Fruit fly (Drosophila melanogaster) whole organism, embryonic: ENCODE data around the gene CG32639.

Experiments
- Blimp-1 ChIP-seq: fragments of 200-800 bp; sonication (Bioruptor generic); optimal IDR thresholded peaks from 3 replicates; lab custom pipeline; 2018; ENCODE audit warnings: missing biosample characterization, missing genetic modification characterization, mild to moderate bottlenecking, moderate library complexity, missing genetic modification reagents
- CG10321 ChIP-seq: fragments of 200-800 bp; sonication (Bioruptor generic); IDR thresholded peaks from 2 replicates; pipeline ENCODE4 v1.3.6; 2022; ENCODE audit warnings: missing biosample characterization, missing genetic modification characterization
- CG10366 ChIP-seq: fragments of 200-800 bp; sonication (Bioruptor generic); IDR thresholded peaks from 2 replicates; pipeline ENCODE4 v1.3.6; 2022; ENCODE audit warnings: missing biosample characterization, missing genetic modification characterization
- CG11560 ChIP-seq: fragments of 200-800 bp; sonication (Bioruptor generic); IDR thresholded peaks from 3 replicates; pipeline ENCODE4 v1.3.6; 2022; ENCODE audit warnings: missing biosample characterization, missing genetic modification characterization
- CG13123 ChIP-seq: fragments of 200-800 bp; sonication (Bioruptor generic); optimal IDR thresholded peaks from 2 replicates; lab custom pipeline; 2016; ENCODE audit warnings: missing biosample characterization, missing genetic modification characterization
- CG13624 ChIP-seq: fragments of 200-800 bp; sonication (Bioruptor generic); optimal IDR thresholded peaks from 2 replicates; lab custom pipeline; 2016; ENCODE audit warnings: missing biosample characterization, missing genetic modification characterization
- CG15269 ChIP-seq: fragments of 200-800 bp; sonication (Bioruptor generic); optimal IDR thresholded peaks from 2 replicates; lab custom pipeline; 2018; ENCODE audit warnings: missing biosample characterization, mild to moderate bottlenecking, missing genetic modification characterization, moderate library complexity
- CG15514 ChIP-seq: fragments of 200-800 bp; sonication (Bioruptor generic); optimal IDR thresholded peaks from 3 replicates; lab custom pipeline; 2017; ENCODE audit warnings: missing biosample characterization, missing genetic modification characterization, mild to moderate bottlenecking, moderate library complexity, missing genetic modification reagents
- CG16815 ChIP-seq: fragments of 200-800 bp; sonication (Bioruptor generic); optimal IDR thresholded peaks from 3 replicates; lab custom pipeline; 2017; ENCODE audit warnings: missing biosample characterization, mild to moderate bottlenecking, missing genetic modification characterization
- CG17361 ChIP-seq: fragments of 200-800 bp; sonication (Bioruptor generic); IDR thresholded peaks from 3 replicates; pipeline ENCODE4 v1.3.6; 2022; ENCODE audit warnings: missing biosample characterization, missing genetic modification characterization
- CG17829 ChIP-seq: fragments of 200-800 bp; optimal IDR thresholded peaks from 2 replicates; lab custom pipeline; 2019; ENCODE audit warnings: missing biosample characterization, mild to moderate bottlenecking, missing genetic modification characterization, moderate library complexity
- CG18476 ChIP-seq: fragments of 200-800 bp; sonication (Bioruptor generic); optimal IDR thresholded peaks from 2 replicates; lab custom pipeline; 2016; ENCODE audit warnings: missing biosample characterization, mild to moderate bottlenecking, missing genetic modification characterization
- CG2202 ChIP-seq: fragments of 200-800 bp; sonication (Bioruptor generic); optimal IDR thresholded peaks from 2 replicates; lab custom pipeline; 2018; ENCODE audit warnings: missing biosample characterization, mild to moderate bottlenecking, missing genetic modification characterization
- CG30431 ChIP-seq: fragments of 200-800 bp; sonication (Bioruptor generic); optimal IDR thresholded peaks from 2 replicates; lab custom pipeline; 2017; ENCODE audit warnings: missing biosample characterization, missing genetic modification characterization
- CG4707 ChIP-seq: fragments of 200-800 bp; sonication (Bioruptor generic); optimal IDR thresholded peaks from 2 replicates; lab custom pipeline; 2018; ENCODE audit warnings: missing biosample characterization, mild to moderate bottlenecking, missing genetic modification characterization, moderate library complexity
- CG5953 ChIP-seq: fragments of 200-800 bp; sonication (Bioruptor generic); IDR thresholded peaks from 2 replicates; pipeline ENCODE4 v1.3.6; 2022; ENCODE audit warnings: missing biosample characterization, missing genetic modification characterization
- CG7556 ChIP-seq: fragments of 200-800 bp; sonication (Bioruptor generic); optimal IDR thresholded peaks from 2 replicates; lab custom pipeline; 2017; ENCODE audit warnings: missing biosample characterization, mild to moderate bottlenecking, missing genetic modification characterization
- CG7928 ChIP-seq: fragments of 200-800 bp; sonication (Bioruptor generic); optimal IDR thresholded peaks from 2 replicates; lab custom pipeline; 2017; ENCODE audit warnings: missing biosample characterization, mild to moderate bottlenecking, missing genetic modification characterization
- CG8388 ChIP-seq: fragments of 200-800 bp; sonication (Bioruptor generic); optimal IDR thresholded peaks from 2 replicates; lab custom pipeline; 2019; ENCODE audit warnings: missing biosample characterization, mild to moderate bottlenecking, missing genetic modification characterization, moderate library complexity
- CG9817 ChIP-seq: fragments of 200-800 bp; sonication (Bioruptor generic); optimal IDR thresholded peaks from 2 replicates; lab custom pipeline; 2018; ENCODE audit warnings: missing biosample characterization, mild to moderate bottlenecking, missing genetic modification characterization, moderate library complexity
- CG9876 ChIP-seq: fragments of 200-800 bp; sonication (Bioruptor generic); optimal IDR thresholded peaks from 2 replicates; lab custom pipeline; 2016; ENCODE audit warnings: missing biosample characterization, missing genetic modification characterization
- Chrac-16 ChIP-seq: fragments of 200-800 bp; sonication (Bioruptor generic); optimal IDR thresholded peaks from 3 replicates; lab custom pipeline; 2016; ENCODE audit warnings: missing biosample characterization, missing genetic modification characterization
- D19B ChIP-seq: fragments of 200-800 bp; sonication (Bioruptor generic); optimal IDR thresholded peaks from 2 replicates; lab custom pipeline; 2017; ENCODE audit warnings: missing biosample characterization, mild to moderate bottlenecking, missing genetic modification characterization
- Dad ChIP-seq: fragments of 200-800 bp; sonication (Bioruptor generic); optimal IDR thresholded peaks from 3 replicates; lab custom pipeline; 2016; ENCODE audit warnings: missing biosample characterization, missing genetic modification characterization
- Deaf1 ChIP-seq: fragments of 200-800 bp; optimal IDR thresholded peaks from 3 replicates; lab custom pipeline; 2019; ENCODE audit warnings: missing biosample characterization, mild to moderate bottlenecking, missing genetic modification characterization, moderate library complexity
- HmgD ChIP-seq: fragments of 200-800 bp; sonication (Bioruptor generic); optimal IDR thresholded peaks from 3 replicates; lab custom pipeline; 2016; ENCODE audit warnings: missing biosample characterization, missing genetic modification characterization
- Hmr ChIP-seq: fragments of 200-800 bp; sonication (Bioruptor generic); optimal IDR thresholded peaks from 3 replicates; lab custom pipeline; 2017; ENCODE audit warnings: mild to moderate bottlenecking, missing biosample characterization, missing genetic modification reagents, missing genetic modification characterization
- Hmx ChIP-seq: fragments of 200-800 bp; sonication (Bioruptor generic); optimal IDR thresholded peaks from 2 replicates; lab custom pipeline; 2016; ENCODE audit warnings: missing biosample characterization, missing genetic modification characterization
- Scr ChIP-seq: fragments of 200-800 bp; sonication (Bioruptor generic); IDR thresholded peaks from 2 replicates; pipeline ENCODE4 v1.3.6; 2022; ENCODE audit warnings: missing biosample characterization, missing genetic modification characterization; ENCODE audit not compliant: partially characterized antibody
- Sox102F ChIP-seq: fragments of 200-800 bp; sonication (Bioruptor generic); optimal IDR thresholded peaks from 2 replicates; lab custom pipeline; 2018; ENCODE audit warnings: missing biosample characterization, mild to moderate bottlenecking, missing genetic modification characterization, moderate library complexity
- Sry-δ ChIP-seq: fragments of 200-800 bp; sonication (Bioruptor generic); optimal IDR thresholded peaks from 2 replicates; lab custom pipeline; 2016; ENCODE audit warnings: missing biosample characterization, missing genetic modification characterization
- Taf1 ChIP-seq: fragments of 200-800 bp; sonication (Bioruptor generic); IDR thresholded peaks from 2 replicates; pipeline ENCODE4 v1.3.6; 2022; ENCODE audit warnings: missing biosample characterization, missing genetic modification characterization
- Tbp ChIP-seq: fragments of >200 bp; optimal IDR thresholded peaks from 2 replicates; lab custom pipeline; 2018; ENCODE audit warnings: missing biosample characterization, missing genetic modification characterization
- bowl ChIP-seq: fragments of 200-800 bp; sonication (Bioruptor generic); IDR thresholded peaks from 2 replicates; pipeline ENCODE4 v1.3.6; 2022; ENCODE audit warnings: missing biosample characterization, missing genetic modification characterization
- dan ChIP-seq: fragments of 200-800 bp; sonication (Bioruptor generic); IDR thresholded peaks from 2 replicates; pipeline ENCODE4 v1.3.6; 2022; ENCODE audit warnings: missing biosample characterization, missing genetic modification characterization
- emc ChIP-seq: fragments of 200-800 bp; sonication (Bioruptor generic); optimal IDR thresholded peaks from 2 replicates; lab custom pipeline; 2016; ENCODE audit warnings: missing biosample characterization, missing genetic modification characterization
- esg ChIP-seq: fragments of 200-800 bp; sonication (Bioruptor generic); conservative IDR thresholded peaks from 2 replicates; pipeline ENCODE4 v1.3.6; 2022; ENCODE audit warnings: missing biosample characterization, missing genetic modification characterization
- gce ChIP-seq: fragments of 200-800 bp; sonication (Bioruptor generic); IDR thresholded peaks from 3 replicates; pipeline ENCODE4 v1.3.6; 2022; ENCODE audit warnings: missing biosample characterization, missing genetic modification characterization
- gcm ChIP-seq: fragments of 200-800 bp; sonication (Bioruptor generic); optimal IDR thresholded peaks from 2 replicates; lab custom pipeline; 2019; ENCODE audit warnings: missing biosample characterization, mild to moderate bottlenecking, missing genetic modification characterization, moderate library complexity
- gt ChIP-seq: fragments of 200-800 bp; sonication (Bioruptor generic); IDR thresholded peaks from 2 replicates; pipeline ENCODE4 v1.3.6; 2022; ENCODE audit warnings: missing biosample characterization, missing genetic modification characterization
- hth ChIP-seq: fragments of >200 bp; optimal IDR thresholded peaks from 2 replicates; lab custom pipeline; 2017; ENCODE audit warnings: inconsistent platforms
- klu ChIP-seq: fragments of 200-800 bp; sonication (Bioruptor generic); IDR thresholded peaks from 2 replicates; pipeline ENCODE4 v1.3.6; 2022; ENCODE audit warnings: missing biosample characterization, missing genetic modification characterization
- mld ChIP-seq: fragments of 200-800 bp; sonication (Bioruptor generic); IDR thresholded peaks from 3 replicates; pipeline ENCODE4 v1.3.6; 2022; ENCODE audit warnings: missing biosample characterization, missing genetic modification characterization; ENCODE audit not compliant: partially characterized antibody
- nau ChIP-seq: fragments of 200-800 bp; sonication (Bioruptor generic); optimal IDR thresholded peaks from 3 replicates; lab custom pipeline; 2017; ENCODE audit warnings: missing biosample characterization, mild to moderate bottlenecking, missing genetic modification characterization, missing genetic modification reagents
- pum ChIP-seq: fragments of 200-800 bp; sonication (Bioruptor generic); optimal IDR thresholded peaks from 2 replicates; lab custom pipeline; 2016; ENCODE audit warnings: missing biosample characterization, missing genetic modification characterization
- repo ChIP-seq: fragments of 200-800 bp; sonication (Bioruptor generic); optimal IDR thresholded peaks from 2 replicates; lab custom pipeline; 2016; ENCODE audit warnings: missing biosample characterization, missing genetic modification characterization
- sens-2 ChIP-seq: fragments of 200-800 bp; sonication (Bioruptor generic); IDR thresholded peaks from 2 replicates; pipeline ENCODE4 v1.3.6; 2022; ENCODE audit warnings: missing biosample characterization, missing genetic modification characterization
- sob ChIP-seq: fragments of 200-800 bp; sonication (Bioruptor generic); IDR thresholded peaks from 2 replicates; pipeline ENCODE4 v1.3.6; 2022; ENCODE audit warnings: missing biosample characterization, missing genetic modification characterization
- tap ChIP-seq: fragments of 200-800 bp; optimal IDR thresholded peaks from 3 replicates; lab custom pipeline; 2019; ENCODE audit warnings: missing biosample characterization, mild to moderate bottlenecking, missing genetic modification characterization, moderate library complexity
- tup ChIP-seq: fragments of 200-800 bp; sonication (Bioruptor generic); optimal IDR thresholded peaks from 2 replicates; lab custom pipeline; 2016; ENCODE audit warnings: missing biosample characterization, mild to moderate bottlenecking, missing genetic modification characterization, moderate library complexity
- wek ChIP-seq: fragments of 200-800 bp; sonication (Bioruptor generic); optimal IDR thresholded peaks from 3 replicates; lab custom pipeline; 2018; ENCODE audit warnings: missing biosample characterization, mild to moderate bottlenecking, missing genetic modification characterization, moderate library complexity

CG32639 gene

dm6 chrX:13251310-13251709 is 14.9 kb upstream of the CG32639 start (continued):
- TF ChIP-seq CG10321 (peak; percentile 27; the same call in 1 of the 2 replicates), Sry-δ (GFP tag; lab: Kevin White, UChicago) (peak; percentile 40), CG11560 (tag; lab: Robert Waterston, UW) (peak; percentile 66), Deaf1 (tag; lab: Kevin White, UChicago) (peak; percentile 25), tup (GFP tag; lab: Kevin White, UChicago) (peak; percentile 2), CG17829 (tag; lab: Kevin White, UChicago) (peak; percentile 60), CG17361 (peak; percentile 60; the same call in 2 of the 3 replicates), sob (GFP tag; lab: Robert Waterston, UW) (peak; percentile 73; the same call in 1 of the 2 replicates), nau (GFP tag; lab: Kevin White, UChicago) (peak; percentile 58), gt (GFP tag; lab: Robert Waterston, UW) (peak; percentile 58; the same call in 1 of the 2 replicates), CG30431 (peak; percentile 59), Blimp-1 (peak; percentile 77), CG13123 (GFP tag; lab: Kevin White, UChicago) (peak; percentile 46), CG2202 (tag; lab: Kevin White, UChicago) (peak; percentile 45), CG16815 (GFP tag; lab: Kevin White, UChicago) (peak; percentile 37), bowl (GFP tag; lab: Robert Waterston, UW) (no peak), dan (GFP tag; lab: Robert Waterston, UW) (no peak), Dad (peak; percentile 82), CG8388 (GFP tag; lab: Kevin White, UChicago) (peak; percentile 68), pum (GFP tag; lab: Kevin White, UChicago) (peak; percentile 90), D19B (GFP tag; lab: Kevin White, UChicago) (peak; percentile 26), Hmx (GFP tag; lab: Kevin White, UChicago) (peak; percentile 66), CG4707 (GFP tag; lab: Kevin White, UChicago) (peak; percentile 59), CG13624 (GFP tag; lab: Kevin White, UChicago) (peak; percentile 79), hth (lab: Kevin White, UChicago) (no peak), CG9876 (GFP tag; lab: Kevin White, UChicago) (peak; percentile 65), CG15269 (tag; lab: Kevin White, UChicago) (peak; percentile 70), CG7928 (peak; percentile 44), CG15514 (peak; percentile 51), esg (peak; percentile 73), CG7556 (GFP tag; lab: Kevin White, UChicago) (peak; percentile 60), sens-2 (GFP tag; lab: Robert Waterston, UW) (peak; percentile 52; the same call in 1 of the 2 replicates), CG9817 (tag; lab: Kevin White, UChicago) (peak; percentile 67), CG5953 (GFP tag; lab: Robert Waterston, UW) (peak; percentile 70; the same call in 1 of the 2 replicates), CG10366 (GFP tag; lab: Robert Waterston, UW) (peak; percentile 83), tap (peak; percentile 84), klu (GFP tag; lab: Robert Waterston, UW) (0 out of 2 replicates have a peak, but pooled peaks have one; percentile 45), Scr (no peak), Sox102F (GFP tag; lab: Kevin White, UChicago) (peak; percentile 83), Tbp (GFP tag; lab: Kevin White, UChicago) (no peak), Chrac-16 (GFP tag; lab: Kevin White, UChicago) (peak; percentile 47), Hmr (peak; percentile 69), mld (no peak), gcm (GFP tag; lab: Kevin White, UChicago) (peak; percentile 38), Taf1 (GFP tag; lab: Robert Waterston, UW) (peak; percentile 23; the same call in 1 of the 2 replicates), repo (GFP tag; lab: Kevin White, UChicago) (peak; percentile 58), CG18476 (GFP tag; lab: Kevin White, UChicago) (peak; percentile 34), emc (GFP tag; lab: Kevin White, UChicago) (peak; percentile 56), HmgD (GFP tag; lab: Kevin White, UChicago) (no peak), gce (GFP tag; lab: Robert Waterston, UW) (peak; percentile 76; the same call in 2 of the 3 replicates), wek (GFP tag; lab: Kevin White, UChicago) (peak; percentile 49)
